Fruit fly (Drosophila melanogaster) whole organism, prepupa: Measurements from ENCODE around the gene CG6610.

ENCODE experiments used
- CG10631 ChIP-seq: fragments of 200-800 bp; sonication (Bioruptor generic); optimal IDR thresholded peaks from 2 replicates; lab custom pipeline; 2016; ENCODE audit warnings: missing biosample characterization, missing genetic modification characterization
- CG11294 ChIP-seq: fragments of 200-800 bp; sonication (Bioruptor generic); IDR thresholded peaks from 2 replicates; pipeline ENCODE4 v1.3.6; 2022; ENCODE audit warnings: missing biosample characterization, missing genetic modification characterization
- CG16779 ChIP-seq: fragments of 200-800 bp; sonication (Bioruptor generic); optimal IDR thresholded peaks from 3 replicates; lab custom pipeline; 2017; ENCODE audit warnings: missing biosample characterization, mild to moderate bottlenecking, missing genetic modification characterization
- CG3032 ChIP-seq: fragments of 200-800 bp; optimal IDR thresholded peaks from 2 replicates; lab custom pipeline; 2019; ENCODE audit warnings: missing biosample characterization, mild to moderate bottlenecking, missing genetic modification characterization, moderate library complexity
- CG6276 ChIP-seq: fragments of 200-800 bp; sonication (Bioruptor generic); optimal IDR thresholded peaks from 2 replicates; lab custom pipeline; 2017; ENCODE audit warnings: missing biosample characterization, mild to moderate bottlenecking, missing genetic modification characterization
- CG6854 ChIP-seq: fragments of 200-800 bp; sonication (Bioruptor generic); optimal IDR thresholded peaks from 2 replicates; lab custom pipeline; 2017; ENCODE audit warnings: missing biosample characterization, mild to moderate bottlenecking, missing genetic modification characterization
- Eip93F ChIP-seq: fragments of 200-800 bp; sonication (Bioruptor generic); optimal IDR thresholded peaks from 2 replicates; lab custom pipeline; 2016; ENCODE audit warnings: missing biosample characterization, mild to moderate bottlenecking, missing genetic modification characterization
- Hr38 ChIP-seq: sonication (Bioruptor generic); optimal IDR thresholded peaks from 2 replicates; lab custom pipeline; 2016; ENCODE audit warnings: missing biosample characterization, missing genetic modification characterization
- OdsH ChIP-seq: fragments of 200-800 bp; sonication (Bioruptor generic); optimal IDR thresholded peaks from 3 replicates; lab custom pipeline; 2016; ENCODE audit warnings: missing biosample characterization, missing genetic modification characterization
- Sox15 ChIP-seq: fragments of 200-800 bp; sonication (Bioruptor generic); optimal IDR thresholded peaks from 3 replicates; lab custom pipeline; 2016; ENCODE audit warnings: missing biosample characterization, missing genetic modification characterization
- dac ChIP-seq: fragments of 200-800 bp; sonication (Bioruptor generic); optimal IDR thresholded peaks from 2 replicates; lab custom pipeline; 2017; ENCODE audit warnings: missing biosample characterization, mild to moderate bottlenecking, missing genetic modification characterization
- dsx ChIP-seq: fragments of 200-800 bp; optimal IDR thresholded peaks from 3 replicates; lab custom pipeline; 2019; ENCODE audit warnings: missing biosample characterization, mild to moderate bottlenecking, missing genetic modification characterization, moderate library complexity; ENCODE audit not compliant: poor library complexity, severe bottlenecking
- ss ChIP-seq, 2 experiments: fragments of 200-800 bp; sonication (Bioruptor generic); optimal IDR thresholded peaks; 2 replicates in 1 of 2; 3 replicates in 1 of 2; lab custom pipeline; 2017 to 2018; ENCODE audit warnings: mild to moderate bottlenecking in 2 of 2, missing biosample characterization in 2 of 2, missing genetic modification characterization in 2 of 2, moderate library complexity in 1 of 2

dm6 chr3L:6033008-6033407 is 42.3 kb upstream of the CG6610 start:
- no peak for TF ChIP-seq Hr38 (GFP tag; lab: Kevin White, UChicago)
- no peak for TF ChIP-seq ss (GFP tag; optimal IDR thresholded peaks at IDR 0.05; lab: Kevin White, UChicago)
- no peak for TF ChIP-seq CG10631 (GFP tag; lab: Kevin White, UChicago)
- no peak for TF ChIP-seq CG3032
- no peak for TF ChIP-seq OdsH (GFP tag; lab: Kevin White, UChicago)
- TF ChIP-seq dsx (GFP tag; lab: Kevin White, UChicago) = no peak
- TF ChIP-seq CG6854 (GFP tag; lab: Kevin White, UChicago) = no peak
- TF ChIP-seq CG6276 (GFP tag; lab: Kevin White, UChicago) = no peak
- TF ChIP-seq CG11294 (GFP tag; lab: Robert Waterston, UW) = no peak
- no peak for TF ChIP-seq Eip93F (GFP tag; lab: Kevin White, UChicago)
- TF ChIP-seq dac (GFP tag; lab: Kevin White, UChicago) = no peak
- no peak for TF ChIP-seq Sox15 (GFP tag; lab: Kevin White, UChicago)
- TF ChIP-seq CG16779 (tag; lab: Kevin White, UChicago) = no peak
